Worm (Caenorhabditis elegans) whole organism, early embryonic: ENCODE results near the gene frpr-13.

Source experiments
- B0310.2 ChIP-seq: sonication (generic microtip); optimal IDR thresholded peaks from 2 replicates; lab custom pipeline; 2016; ENCODE audit warnings: mild to moderate bottlenecking, missing genetic modification characterization, missing compliant biosample characterization
- F13C5.2 ChIP-seq: sonication (generic microtip); optimal IDR thresholded peaks from 2 replicates; lab custom pipeline; 2017; ENCODE audit warnings: mild to moderate bottlenecking, missing genetic modification characterization, inconsistent platforms, missing compliant biosample characterization
- aly-1 ChIP-seq: sonication (generic microtip); optimal IDR thresholded peaks from 2 replicates; lab custom pipeline; 2016; ENCODE audit warnings: missing genetic modification characterization, missing compliant biosample characterization
- ama-1 ChIP-seq: fragments of 150-350 bp; optimal IDR thresholded peaks from 2 replicates; lab custom pipeline; 2014
- ceh-13 ChIP-seq: fragments of 200-800 bp; sonication (Bioruptor generic); optimal IDR thresholded peaks from 2 replicates; lab custom pipeline; 2018; ENCODE audit warnings: mild to moderate bottlenecking, missing genetic modification characterization, missing compliant biosample characterization
- ceh-36 ChIP-seq: sonication (generic microtip); optimal IDR thresholded peaks from 2 replicates; lab custom pipeline; 2016; ENCODE audit warnings: missing genetic modification characterization, inconsistent platforms, missing compliant biosample characterization
- ets-7 ChIP-seq: sonication (generic microtip); optimal IDR thresholded peaks from 2 replicates; lab custom pipeline; 2016; ENCODE audit warnings: missing genotype, missing genetic modification characterization, missing compliant biosample characterization
- flt-1 ChIP-seq: fragments of 200-800 bp; sonication (Bioruptor generic); IDR thresholded peaks from 2 replicates; pipeline ENCODE4 v1.3.6; 2022; ENCODE audit warnings: missing genetic modification characterization, missing compliant biosample characterization
- hmbx-1 ChIP-seq: sonication (generic microtip); optimal IDR thresholded peaks from 2 replicates; lab custom pipeline; 2016; ENCODE audit warnings: mild to moderate bottlenecking, missing genetic modification characterization, missing compliant biosample characterization
- hmg-4 ChIP-seq: fragments of 200-800 bp; sonication (Bioruptor generic); optimal IDR thresholded peaks from 2 replicates; lab custom pipeline; 2018; ENCODE audit warnings: mild to moderate bottlenecking, missing genetic modification characterization, missing compliant biosample characterization
- hnd-1 ChIP-seq: sonication (generic microtip); optimal IDR thresholded peaks from 2 replicates; lab custom pipeline; 2016; ENCODE audit warnings: missing genetic modification characterization, missing compliant biosample characterization
- pes-1 ChIP-seq: fragments of 200-800 bp; sonication (Bioruptor generic); IDR thresholded peaks from 2 replicates; pipeline ENCODE4 v1.3.6; 2022; ENCODE audit warnings: missing genetic modification reagents, missing genetic modification characterization, missing compliant biosample characterization
- scrt-1 ChIP-seq: fragments of 200-800 bp; sonication (Bioruptor generic); IDR thresholded peaks from 2 replicates; pipeline ENCODE4 v1.3.6; 2022; ENCODE audit warnings: missing genetic modification characterization, missing compliant biosample characterization
- sea-1 ChIP-seq: fragments of 200-800 bp; sonication (Bioruptor generic); conservative IDR thresholded peaks from 2 replicates; pipeline ENCODE4 v1.3.6; 2022; ENCODE audit warnings: missing genetic modification characterization, missing compliant biosample characterization
- tbx-11 ChIP-seq: fragments of 200-800 bp; sonication (Bioruptor generic); IDR thresholded peaks from 2 replicates; pipeline ENCODE4 v1.3.6; 2022; ENCODE audit warnings: missing genetic modification characterization, missing compliant biosample characterization
- tbx-37 ChIP-seq: fragments of 200-800 bp; sonication (Bioruptor generic); conservative IDR thresholded peaks from 2 replicates; pipeline ENCODE4 v1.3.6; 2022; ENCODE audit warnings: missing genetic modification reagents, missing genetic modification characterization, missing compliant biosample characterization
- tra-4 ChIP-seq: sonication (generic microtip); optimal IDR thresholded peaks from 2 replicates; lab custom pipeline; 2017; ENCODE audit warnings: missing genetic modification characterization, missing compliant biosample characterization

frpr-13 gene

DNA sequence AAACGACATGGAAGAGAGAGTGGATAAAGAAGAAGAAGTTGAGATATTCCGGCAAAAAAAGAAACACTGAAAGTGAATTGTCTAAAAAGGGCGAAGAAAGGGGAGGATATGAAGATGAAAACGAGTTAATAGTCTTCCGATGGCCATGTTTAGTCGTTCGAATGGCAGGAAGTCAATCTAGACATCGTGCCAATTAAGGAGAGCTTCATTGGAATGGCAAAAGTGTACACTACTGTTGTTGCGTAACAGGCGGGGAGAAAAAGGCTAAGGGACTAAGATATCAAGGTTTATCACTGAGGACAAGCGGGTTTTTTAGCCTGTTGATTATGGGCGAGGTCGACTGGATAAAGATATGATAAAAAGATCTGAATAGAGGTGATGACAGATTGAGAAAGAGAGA is 47.3 kb downstream of the frpr-13 start:
- TF ChIP-seq scrt-1 (GFP tag; lab: Robert Waterston, UW) (no peak), ama-1 (lab: Kevin White, UChicago) (no peak)

- TF ChIP-seq sea-1 (GFP tag; lab: Robert Waterston, UW) (no peak), B0310.2 (tag; lab: Kevin White, UChicago) (no peak), hmg-4 (GFP tag; lab: Kevin White, UChicago) (no peak), ama-1 (lab: Kevin White, UChicago) (no peak), ceh-36 (tag; lab: Kevin White, UChicago) (no peak), aly-1 (tag; lab: Kevin White, UChicago) (no peak)
These were observed 48.6 kb downstream of the frpr-13 start, which contains the start of gene gck-1 for ce11 chrV:8947499-8947898. Gene gck-1, plus strand, starts transcription at chrV:8947799.

DNA sequence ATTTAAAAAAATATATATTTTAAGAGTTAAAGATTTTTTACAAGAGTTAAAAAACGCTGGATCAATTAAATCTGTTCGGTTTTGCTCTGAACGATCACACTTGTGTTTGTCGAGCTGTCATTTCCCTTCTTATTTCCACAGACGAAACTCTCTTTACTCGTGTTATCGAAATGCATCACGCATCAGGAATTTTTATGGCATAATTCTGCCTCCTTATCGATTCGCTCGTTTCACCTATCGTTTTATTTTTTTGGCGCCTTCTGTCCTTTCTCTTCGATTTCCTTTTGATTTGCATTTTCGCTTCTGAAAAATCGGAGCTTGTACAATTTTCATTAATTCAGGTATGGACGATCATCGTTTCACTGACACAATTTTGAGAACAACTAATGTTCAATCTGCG is 49.5 kb downstream of the frpr-13 start:
- no peak for TF ChIP-seq ama-1 (lab: Kevin White, UChicago)
- no peak for TF ChIP-seq flt-1 (GFP tag; lab: Robert Waterston, UW)

- TF ChIP-seq ceh-13 (no peak), flt-1 (GFP tag; lab: Robert Waterston, UW) (no peak), ama-1 (lab: Kevin White, UChicago) (no peak), hmg-4 (GFP tag; lab: Kevin White, UChicago) (no peak), hnd-1 (tag; lab: Kevin White, UChicago) (no peak), pes-1 (GFP tag; lab: Robert Waterston, UW) (no peak), hmbx-1 (tag; lab: Kevin White, UChicago) (no peak), tbx-11 (GFP tag; lab: Robert Waterston, UW) (no peak), tra-4 (no peak), aly-1 (tag; lab: Kevin White, UChicago) (no peak), ets-7 (tag; lab: Kevin White, UChicago) (no peak), tbx-37 (no peak), ceh-36 (tag; lab: Kevin White, UChicago) (no peak), F13C5.2 (tag; lab: Kevin White, UChicago) (no peak), B0310.2 (tag; lab: Kevin White, UChicago) (no peak), scrt-1 (GFP tag; lab: Robert Waterston, UW) (no peak), sea-1 (GFP tag; lab: Robert Waterston, UW) (no peak)
These were observed 50.1 kb downstream of the frpr-13 start for ce11 chrV:8948996-8949395.

DNA sequence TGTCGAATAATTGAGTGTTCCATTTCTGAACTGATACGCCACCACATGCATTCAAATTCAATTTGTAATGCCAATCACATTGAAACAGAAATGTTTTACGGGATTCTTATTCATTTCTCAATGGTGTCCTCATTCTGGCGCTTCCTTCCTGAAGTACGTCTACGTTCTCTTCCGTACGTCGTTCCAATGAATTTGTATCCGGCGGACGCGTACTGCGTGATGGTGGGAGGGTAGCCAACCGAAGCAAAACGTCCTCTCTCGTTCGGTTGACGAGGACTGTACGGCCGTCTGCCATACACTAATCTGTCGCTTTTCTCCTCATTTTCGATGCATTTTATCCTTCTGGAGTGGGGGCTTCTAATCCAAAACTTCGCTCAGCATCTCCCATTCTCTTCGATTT is 51.0 kb downstream of the frpr-13 start:
- TF ChIP-seq tbx-37: no peak
- peak; percentile 19 for TF ChIP-seq hmg-4 (GFP tag; lab: Kevin White, UChicago)
